Worm (Caenorhabditis elegans): ENCODE results near the gene ent-2.
A peak's percentile ranks its signal among the peaks of the same experiment; 100 is the strongest.

The ent-2 gene

DNA sequence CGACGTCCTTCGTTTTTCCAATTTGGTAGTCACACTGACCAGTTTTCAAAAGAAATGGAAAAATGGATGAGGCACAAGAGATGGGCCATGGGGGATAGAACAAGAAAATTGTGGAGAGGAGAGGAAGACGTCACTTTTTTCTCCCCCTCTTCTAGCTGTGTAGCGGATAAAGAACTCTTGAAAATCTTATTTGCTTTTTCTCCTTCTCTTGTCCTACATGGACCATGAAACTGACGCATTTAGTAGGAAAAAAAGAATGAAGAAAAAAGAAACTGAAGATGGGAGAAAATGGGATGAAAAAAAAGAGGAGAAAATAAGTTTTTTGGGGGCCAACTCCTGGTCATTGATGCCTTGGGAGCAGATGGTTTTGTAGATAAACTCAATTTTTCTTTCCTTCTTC lies 33.1 kb downstream of the ent-2 start:
- TF ChIP-seq egl-5 (tag; optimal IDR thresholded peaks at IDR 0.05) (peak; percentile 20), R02D3.7 (tag; optimal IDR thresholded peaks at IDR 0.05) (no peak), mml-1 (tag; optimal IDR thresholded peaks at IDR 0.05) (no peak), jun-1 (tag; optimal IDR thresholded peaks at IDR 0.05) (no peak), unc-62 (GFP tag; optimal IDR thresholded peaks at IDR 0.05) (no peak), nhr-76 (tag; optimal IDR thresholded peaks at IDR 0.05) (no peak), hmg-11 (tag; optimal IDR thresholded peaks at IDR 0.05) (no peak), fkh-10 (GFP tag; optimal IDR thresholded peaks at IDR 0.05) (peak; percentile 77), nhr-28 (tag; optimal IDR thresholded peaks at IDR 0.05) (no peak), mdl-1 (tag; optimal IDR thresholded peaks at IDR 0.05) (no peak), ceh-82 (tag; optimal IDR thresholded peaks at IDR 0.05) (no peak), ceh-9 (tag; optimal IDR thresholded peaks at IDR 0.05) (no peak), nfya-1 (tag; optimal IDR thresholded peaks at IDR 0.05; ENCODE audit: insufficient read depth) (peak; percentile 50), unc-39 (tag; optimal IDR thresholded peaks at IDR 0.05) (no peak), elt-1 (tag; optimal IDR thresholded peaks at IDR 0.05) (peak; percentile 17)

DNA sequence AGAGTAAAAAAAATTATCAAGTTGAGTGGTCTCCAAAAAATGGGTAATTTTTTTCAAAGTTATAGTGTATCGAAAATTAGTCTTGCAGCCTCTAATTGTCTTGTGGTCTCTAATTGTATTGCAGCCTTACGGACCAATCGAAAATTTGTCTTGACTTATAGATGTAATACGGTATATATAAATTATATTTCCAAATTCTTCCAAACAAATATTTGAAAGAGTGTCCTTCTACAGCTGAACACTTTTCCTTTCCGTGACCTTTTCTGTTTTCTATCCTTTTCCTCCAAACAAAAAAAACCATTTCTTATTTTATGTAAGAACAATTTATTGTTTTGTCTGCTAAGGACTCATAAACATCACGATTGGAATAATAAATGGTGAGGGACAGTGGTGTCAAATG lies 39.7 kb downstream of the ent-2 start, which contains the start of gene K09E9.7:
Gene K09E9.7, plus strand, starts transcription at position 301 of the 400 bp plus-strand sequence.
- TF ChIP-seq ceh-16 (tag; optimal IDR thresholded peaks at IDR 0.05) (no peak), ceh-28 (tag; optimal IDR thresholded peaks at IDR 0.05) (no peak), eor-1 (tag; optimal IDR thresholded peaks at IDR 0.05) (no peak), lin-39 (tag; optimal IDR thresholded peaks at IDR 0.05) (no peak), pha-4 (tag; optimal IDR thresholded peaks at IDR 0.05) (no peak), nhr-25 (tag; optimal IDR thresholded peaks at IDR 0.05) (no peak), ztf-11 (tag; optimal IDR thresholded peaks at IDR 0.05) (no peak), nhr-76 (tag; optimal IDR thresholded peaks at IDR 0.05) (no peak), daf-12 (tag; optimal IDR thresholded peaks at IDR 0.05) (no peak), sea-2 (GFP tag; optimal IDR thresholded peaks at IDR 0.05) (no peak), elt-3 (tag; optimal IDR thresholded peaks at IDR 0.05) (no peak), unc-39 (tag; optimal IDR thresholded peaks at IDR 0.05) (no peak), skn-1 (tag; optimal IDR thresholded peaks at IDR 0.05) (no peak), nhr-237 (tag; optimal IDR thresholded peaks at IDR 0.05) (no peak), jun-1 (tag; optimal IDR thresholded peaks at IDR 0.05) (no peak), elt-2 (tag; optimal IDR thresholded peaks at IDR 0.05) (no peak), ZK546.5 (tag; optimal IDR thresholded peaks at IDR 0.05) (no peak), nhr-23 (tag; optimal IDR thresholded peaks at IDR 0.05) (no peak), mml-1 (tag; optimal IDR thresholded peaks at IDR 0.05) (no peak)

DNA sequence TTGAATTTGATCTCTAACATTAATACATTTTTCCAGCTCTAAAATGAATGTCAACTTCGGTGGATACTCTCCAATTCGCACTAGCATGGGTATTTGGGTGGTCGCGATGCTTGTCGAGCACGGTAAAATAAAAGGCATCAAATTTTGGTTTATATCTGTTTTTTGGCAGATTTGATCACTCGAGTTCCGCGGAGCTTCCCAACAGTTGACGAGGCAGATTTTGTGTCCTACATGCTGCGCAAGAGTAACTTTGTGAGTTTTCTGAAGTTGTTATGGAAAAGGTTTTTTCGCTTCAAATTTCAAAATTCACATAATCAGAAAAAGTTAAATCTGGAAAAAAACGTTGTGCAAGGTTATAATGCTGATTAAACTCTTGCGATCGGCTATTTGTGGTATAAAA lies 40.5 kb downstream of the ent-2 start:
- TF ChIP-seq nhr-23 (tag; optimal IDR thresholded peaks at IDR 0.05) (no peak), egl-5 (tag; optimal IDR thresholded peaks at IDR 0.05) (no peak), nhr-237 (tag; optimal IDR thresholded peaks at IDR 0.05) (no peak), ama-1 (optimal IDR thresholded peaks at IDR 0.05) (no peak), nhr-77 (tag; optimal IDR thresholded peaks at IDR 0.05) (no peak), lin-39 (tag; optimal IDR thresholded peaks at IDR 0.05) (no peak), aly-2 (tag; optimal IDR thresholded peaks at IDR 0.05) (no peak), ZK546.5 (tag; optimal IDR thresholded peaks at IDR 0.05) (no peak), daf-12 (tag; optimal IDR thresholded peaks at IDR 0.05) (no peak), pqm-1 (tag; optimal IDR thresholded peaks at IDR 0.05) (no peak), elt-2 (tag; optimal IDR thresholded peaks at IDR 0.05) (no peak), nhr-12 (tag; optimal IDR thresholded peaks at IDR 0.05) (no peak), skn-1 (tag; optimal IDR thresholded peaks at IDR 0.05) (no peak), nhr-25 (tag; optimal IDR thresholded peaks at IDR 0.05) (no peak), sea-2 (GFP tag; optimal IDR thresholded peaks at IDR 0.05) (no peak), fkh-2 (tag; optimal IDR thresholded peaks at IDR 0.05) (no peak), ceh-16 (tag; optimal IDR thresholded peaks at IDR 0.05) (no peak), fos-1 (tag; optimal IDR thresholded peaks at IDR 0.05) (no peak), ceh-28 (tag; optimal IDR thresholded peaks at IDR 0.05) (no peak), jun-1 (tag; optimal IDR thresholded peaks at IDR 0.05) (no peak)

DNA sequence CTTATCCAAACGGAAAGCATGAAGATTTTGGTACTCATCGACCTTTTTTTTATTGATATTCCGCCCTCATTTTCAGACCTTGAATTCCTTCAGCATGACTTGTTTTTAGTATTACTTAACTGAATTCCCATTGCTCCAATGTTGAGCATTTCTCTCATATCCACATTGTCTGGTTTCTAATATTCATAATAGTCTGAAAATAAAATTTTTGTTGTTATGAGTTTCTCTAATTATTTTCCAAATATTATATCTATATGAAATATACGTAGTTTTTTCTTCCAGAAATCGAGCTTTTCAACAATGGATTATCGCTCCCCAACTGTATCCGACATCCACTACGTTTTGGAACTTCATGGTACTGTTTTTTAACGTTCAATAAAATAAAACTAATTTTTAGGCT lies 41.8 kb downstream of the ent-2 start, which contains the start of gene H08J19.1:
Gene H08J19.1, plus strand, starts transcription at position 301 of the 400 bp plus-strand sequence.
- no peak for TF ChIP-seq unc-39 (tag; optimal IDR thresholded peaks at IDR 0.05)
- TF ChIP-seq pha-4 (tag; optimal IDR thresholded peaks at IDR 0.05), result no peak
- TF ChIP-seq nhr-11 (tag; optimal IDR thresholded peaks at IDR 0.05), result no peak
- TF ChIP-seq ztf-11 (tag; optimal IDR thresholded peaks at IDR 0.05), result no peak
- TF ChIP-seq ceh-16 (tag; optimal IDR thresholded peaks at IDR 0.05), result no peak
- no peak for TF ChIP-seq lin-15B (tag; optimal IDR thresholded peaks at IDR 0.05)
